Worm (Caenorhabditis elegans) whole organism, L4/young adult: Measurements from ENCODE around the gene H35B03.1.

Source experiments
- W03F9.2 ChIP-seq: fragments of 150-350 bp; optimal IDR thresholded peaks from 2 replicates; lab custom pipeline; 2014; ENCODE audit warnings: missing biosample characterization, missing genetic modification characterization
- dao-5 ChIP-seq: sonication (generic microtip); optimal IDR thresholded peaks from 2 replicates; lab custom pipeline; 2016; ENCODE audit warnings: missing genotype, missing genetic modification characterization, moderate library complexity, missing compliant biosample characterization
- him-1 ChIP-seq: sonication (generic microtip); optimal IDR thresholded peaks from 2 replicates; lab custom pipeline; 2016; ENCODE audit warnings: missing genotype, missing genetic modification reagents, missing genetic modification characterization, missing compliant biosample characterization

ce11 chrIV:5700372-5700771 lies 25.0 kb upstream of the H35B03.1 start:
- TF ChIP-seq him-1 (tag; lab: Kevin White, UChicago) (no peak), W03F9.2 (tag; lab: Kevin White, UChicago) (no peak), dao-5 (no peak)
